Fruit fly (Drosophila melanogaster) whole organism, embryonic: Measurements from ENCODE around the gene CG32425.
A peak's percentile ranks its signal among the peaks of the same experiment; 100 is the strongest.

Source experiments
- Atf3 ChIP-seq: fragments of 200-800 bp; sonication (Bioruptor generic); optimal IDR thresholded peaks from 3 replicates; lab custom pipeline; 2016; ENCODE audit warnings: missing biosample characterization, missing genetic modification characterization
- Bteb2 ChIP-seq: fragments of 200-800 bp; sonication (Bioruptor generic); optimal IDR thresholded peaks from 2 replicates; lab custom pipeline; 2016; ENCODE audit warnings: missing biosample characterization, missing genetic modification characterization
- CG10959 ChIP-seq: fragments of 200-800 bp; sonication (Bioruptor generic); IDR thresholded peaks from 2 replicates; pipeline ENCODE4 v1.3.6; 2022; ENCODE audit warnings: missing biosample characterization, missing genetic modification characterization
- CG11247 ChIP-seq: fragments of 200-800 bp; sonication (Bioruptor generic); IDR thresholded peaks from 2 replicates; pipeline ENCODE4 v1.3.6; 2022; ENCODE audit warnings: missing biosample characterization, missing genetic modification characterization
- CG11695 ChIP-seq: fragments of 200-800 bp; sonication (Bioruptor generic); IDR thresholded peaks from 3 replicates; pipeline ENCODE4 v1.3.6; 2022; ENCODE audit warnings: missing biosample characterization, missing genetic modification characterization
- CG12071 ChIP-seq: fragments of 200-800 bp; sonication (Bioruptor generic); optimal IDR thresholded peaks from 3 replicates; lab custom pipeline; 2018; ENCODE audit warnings: missing biosample characterization, mild to moderate bottlenecking, missing genetic modification characterization
- CG12236 ChIP-seq: fragments of 200-800 bp; sonication (Bioruptor generic); optimal IDR thresholded peaks from 2 replicates; lab custom pipeline; 2016; ENCODE audit warnings: missing biosample characterization, missing genetic modification characterization
- CG17912 ChIP-seq: fragments of 200-800 bp; sonication (Bioruptor generic); optimal IDR thresholded peaks from 2 replicates; lab custom pipeline; 2018; ENCODE audit warnings: missing biosample characterization, mild to moderate bottlenecking, missing genetic modification characterization
- CG2116 ChIP-seq: fragments of 200-800 bp; sonication (Bioruptor generic); optimal IDR thresholded peaks from 3 replicates; lab custom pipeline; 2018; ENCODE audit warnings: missing biosample characterization, mild to moderate bottlenecking, missing genetic modification characterization
- CG30020 ChIP-seq: fragments of 200-800 bp; optimal IDR thresholded peaks from 2 replicates; lab custom pipeline; 2019; ENCODE audit warnings: missing biosample characterization, mild to moderate bottlenecking, missing genetic modification characterization, moderate library complexity
- CG30431 ChIP-seq: fragments of 200-800 bp; sonication (Bioruptor generic); optimal IDR thresholded peaks from 2 replicates; lab custom pipeline; 2017; ENCODE audit warnings: missing biosample characterization, missing genetic modification characterization
- CG31224 ChIP-seq: fragments of 200-800 bp; sonication (Bioruptor generic); IDR thresholded peaks from 2 replicates; pipeline ENCODE4 v1.3.6; 2022; ENCODE audit warnings: missing biosample characterization, missing genetic modification characterization
- CG33557 ChIP-seq: fragments of 200-800 bp; sonication (Bioruptor generic); optimal IDR thresholded peaks from 2 replicates; lab custom pipeline; 2019; ENCODE audit warnings: missing biosample characterization, mild to moderate bottlenecking, missing genetic modification characterization, moderate library complexity
- CG4730 ChIP-seq: fragments of 200-800 bp; sonication (Bioruptor generic); IDR thresholded peaks from 2 replicates; pipeline ENCODE4 v1.3.6; 2022; ENCODE audit warnings: missing biosample characterization, missing genetic modification characterization
- CG6175 ChIP-seq: fragments of 200-800 bp; sonication (Bioruptor generic); IDR thresholded peaks from 3 replicates; pipeline ENCODE4 v1.3.6; 2022; ENCODE audit warnings: missing biosample characterization, missing genetic modification characterization
- CG6654 ChIP-seq: fragments of 200-800 bp; sonication (Bioruptor generic); optimal IDR thresholded peaks from 2 replicates; lab custom pipeline; 2017; ENCODE audit warnings: missing biosample characterization, mild to moderate bottlenecking, missing genetic modification characterization
- CG8478 ChIP-seq: fragments of >200 bp; optimal IDR thresholded peaks from 2 replicates; lab custom pipeline; 2018
- CG9876 ChIP-seq: fragments of 200-800 bp; sonication (Bioruptor generic); optimal IDR thresholded peaks from 2 replicates; lab custom pipeline; 2016; ENCODE audit warnings: missing biosample characterization, missing genetic modification characterization
- CHES-1-like ChIP-seq: fragments of 200-800 bp; sonication (Bioruptor generic); optimal IDR thresholded peaks from 2 replicates; lab custom pipeline; 2016; ENCODE audit warnings: missing biosample characterization, missing genetic modification characterization
- Camta ChIP-seq: fragments of 200-800 bp; sonication (Bioruptor generic); optimal IDR thresholded peaks from 2 replicates; lab custom pipeline; 2016; ENCODE audit warnings: missing biosample characterization, missing genetic modification characterization
- CoRest ChIP-seq: fragments of 200-800 bp; sonication (Bioruptor generic); optimal IDR thresholded peaks from 3 replicates; lab custom pipeline; 2018; ENCODE audit warnings: missing biosample characterization, mild to moderate bottlenecking, missing genetic modification characterization, moderate library complexity
- Dip2 ChIP-seq: fragments of 200-800 bp; sonication (Bioruptor generic); IDR thresholded peaks from 2 replicates; pipeline ENCODE4 v1.3.6; 2022; ENCODE audit warnings: missing biosample characterization, missing genetic modification characterization
- Ets65A ChIP-seq: fragments of 200-800 bp; sonication (Bioruptor generic); peaks from one replicate; lab custom pipeline; 2016; ENCODE audit warnings: missing biosample characterization, missing genetic modification characterization
- HLH3B ChIP-seq: fragments of 200-800 bp; sonication (Bioruptor generic); IDR thresholded peaks from 2 replicates; pipeline ENCODE4 v1.3.6; 2022; ENCODE audit warnings: missing biosample characterization, missing genetic modification characterization
- Max ChIP-seq: fragments of 200-800 bp; sonication (Bioruptor generic); optimal IDR thresholded peaks from 2 replicates; lab custom pipeline; 2016; ENCODE audit warnings: missing biosample characterization, mild to moderate bottlenecking, missing genetic modification characterization
- Mrtf ChIP-seq: fragments of 200-800 bp; sonication (Bioruptor generic); IDR thresholded peaks from 3 replicates; pipeline ENCODE4 v1.3.6; 2022; ENCODE audit warnings: missing biosample characterization, missing genetic modification characterization
- NfI ChIP-seq: fragments of 200-800 bp; sonication (Bioruptor generic); optimal IDR thresholded peaks from 3 replicates; lab custom pipeline; 2018; ENCODE audit warnings: missing biosample characterization, mild to moderate bottlenecking, missing genetic modification characterization, moderate library complexity
- Ptx1 ChIP-seq: fragments of 200-800 bp; sonication (Bioruptor generic); IDR thresholded peaks from 2 replicates; pipeline ENCODE4 v1.3.6; 2022; ENCODE audit warnings: missing biosample characterization, missing genetic modification characterization
- Rfx ChIP-seq: fragments of 200-800 bp; sonication (Bioruptor generic); IDR thresholded peaks from 2 replicates; pipeline ENCODE4 v1.3.6; 2022; ENCODE audit warnings: missing biosample characterization, missing genetic modification characterization
- Ssrp ChIP-seq: fragments of 200-800 bp; sonication (Bioruptor generic); optimal IDR thresholded peaks from 2 replicates; lab custom pipeline; 2018; ENCODE audit warnings: missing biosample characterization, mild to moderate bottlenecking, missing genetic modification characterization, moderate library complexity
- bcd ChIP-seq: fragments of 200-800 bp; sonication (Bioruptor generic); optimal IDR thresholded peaks from 2 replicates; lab custom pipeline; 2017; ENCODE audit warnings: missing biosample characterization, mild to moderate bottlenecking, missing genetic modification characterization
- caup ChIP-seq: fragments of 200-800 bp; sonication (Bioruptor generic); optimal IDR thresholded peaks from 3 replicates; lab custom pipeline; 2017; ENCODE audit warnings: missing biosample characterization, mild to moderate bottlenecking, missing genetic modification characterization, moderate library complexity; ENCODE audit not compliant: severe bottlenecking
- dan ChIP-seq: fragments of 200-800 bp; sonication (Bioruptor generic); IDR thresholded peaks from 2 replicates; pipeline ENCODE4 v1.3.6; 2022; ENCODE audit warnings: missing biosample characterization, missing genetic modification characterization
- dpn ChIP-seq, 2 experiments: fragments of 200-800 bp; sonication (Bioruptor generic); optimal IDR thresholded peaks; 3 replicates each; lab custom pipeline; 2016; ENCODE audit warnings: missing biosample characterization in 2 of 2, missing genetic modification characterization in 2 of 2
- en ChIP-seq: fragments of 200-800 bp; sonication (Bioruptor generic); optimal IDR thresholded peaks from 2 replicates; lab custom pipeline; 2016; ENCODE audit warnings: missing biosample characterization, missing genetic modification characterization
- eyg ChIP-seq: fragments of 200-800 bp; sonication (Bioruptor generic); optimal IDR thresholded peaks from 3 replicates; lab custom pipeline; 2016; ENCODE audit warnings: missing biosample characterization, missing genetic modification characterization
- gcm2 ChIP-seq: fragments of 200-800 bp; sonication (Bioruptor generic); optimal IDR thresholded peaks from 2 replicates; lab custom pipeline; 2016; ENCODE audit warnings: missing biosample characterization, missing genetic modification characterization
- grau ChIP-seq: fragments of 200-800 bp; optimal IDR thresholded peaks from 3 replicates; lab custom pipeline; 2019; ENCODE audit warnings: missing biosample characterization, mild to moderate bottlenecking, missing genetic modification characterization, moderate library complexity
- gt ChIP-seq: fragments of 200-800 bp; sonication (Bioruptor generic); IDR thresholded peaks from 2 replicates; pipeline ENCODE4 v1.3.6; 2022; ENCODE audit warnings: missing biosample characterization, missing genetic modification characterization
- lov ChIP-seq, 2 experiments: fragments of 200-800 bp in 1 of 2; fragments of >200 bp in 1 of 2; sonication (Bioruptor generic) in 1 of 2; IDR thresholded peaks in 1 of 2; optimal IDR thresholded peaks in 1 of 2; 2 replicates in 1 of 2; 3 replicates in 1 of 2; pipeline versions ENCODE4 v1.3.6 to Lab custom; 2017 to 2022; ENCODE audit warnings: missing biosample characterization in 1 of 2, missing genetic modification characterization in 1 of 2
- luna ChIP-seq: fragments of 200-800 bp; sonication (Bioruptor generic); optimal IDR thresholded peaks from 2 replicates; lab custom pipeline; 2016; ENCODE audit warnings: missing biosample characterization, missing genetic modification characterization
- mld ChIP-seq: fragments of 200-800 bp; sonication (Bioruptor generic); IDR thresholded peaks from 3 replicates; pipeline ENCODE4 v1.3.6; 2022; ENCODE audit warnings: missing biosample characterization, missing genetic modification characterization; ENCODE audit not compliant: partially characterized antibody
- oc ChIP-seq: fragments of 200-800 bp; sonication (Bioruptor generic); optimal IDR thresholded peaks from 2 replicates; lab custom pipeline; 2018; ENCODE audit warnings: missing biosample characterization, mild to moderate bottlenecking, missing genetic modification characterization, moderate library complexity
- pb ChIP-seq: fragments of 200-800 bp; sonication (Bioruptor generic); optimal IDR thresholded peaks from 3 replicates; lab custom pipeline; 2016; ENCODE audit warnings: missing biosample characterization, missing genetic modification characterization
- pros ChIP-seq: fragments of 200-800 bp; sonication (Bioruptor generic); optimal IDR thresholded peaks from 3 replicates; lab custom pipeline; 2019; ENCODE audit warnings: missing biosample characterization, mild to moderate bottlenecking, missing genetic modification characterization, moderate library complexity
- run ChIP-seq: fragments of 200-800 bp; sonication (Bioruptor generic); optimal IDR thresholded peaks from 3 replicates; lab custom pipeline; 2018; ENCODE audit warnings: missing biosample characterization, mild to moderate bottlenecking, missing genetic modification characterization
- scrt ChIP-seq: fragments of 200-800 bp; sonication (Bioruptor generic); optimal IDR thresholded peaks from 2 replicates; lab custom pipeline; 2018; ENCODE audit warnings: missing biosample characterization, mild to moderate bottlenecking, missing genetic modification characterization, moderate library complexity
- sim ChIP-seq: fragments of 200-800 bp; sonication (Bioruptor generic); IDR thresholded peaks from 2 replicates; pipeline ENCODE4 v1.3.6; 2022; ENCODE audit warnings: missing biosample characterization, missing genetic modification characterization
- so ChIP-seq: fragments of 200-800 bp; sonication (Bioruptor generic); IDR thresholded peaks from 3 replicates; pipeline ENCODE4 v1.3.6; 2022; ENCODE audit warnings: missing biosample characterization, missing genetic modification characterization
- ssp ChIP-seq: fragments of 200-800 bp; sonication (Bioruptor generic); IDR thresholded peaks from 2 replicates; pipeline ENCODE4 v1.3.6; 2022; ENCODE audit warnings: missing biosample characterization, missing genetic modification characterization
- tin ChIP-seq: fragments of 200-800 bp; sonication (Bioruptor generic); optimal IDR thresholded peaks from 3 replicates; lab custom pipeline; 2016; ENCODE audit warnings: missing biosample characterization, missing genetic modification characterization
- toy ChIP-seq: fragments of 200-800 bp; sonication (Bioruptor generic); IDR thresholded peaks from 2 replicates; pipeline ENCODE4 v1.3.6; 2022; ENCODE audit warnings: missing biosample characterization, missing genetic modification characterization
- z ChIP-seq: fragments of 200-800 bp; sonication (Bioruptor generic); IDR thresholded peaks from 3 replicates; pipeline ENCODE4 v1.3.6; 2022; ENCODE audit warnings: missing biosample characterization, missing genetic modification characterization

Gene CG32425

dm6 chr3L:20474789-20475208, 22.3 kb upstream of the CG32425 start (continued):
- TF ChIP-seq sim (GFP tag; lab: Robert Waterston, UW) (no peak), CG6654 (GFP tag; lab: Kevin White, UChicago) (peak; percentile 34), gt (GFP tag; lab: Robert Waterston, UW) (no peak), tin (GFP tag; lab: Kevin White, UChicago) (peak; percentile 95), CG10959 (no peak), Atf3 (GFP tag; lab: Kevin White, UChicago) (peak; percentile 86), oc (tag; lab: Kevin White, UChicago) (peak; percentile 75), eyg (GFP tag; lab: Kevin White, UChicago) (peak; percentile 66), pb (GFP tag; lab: Kevin White, UChicago) (peak; percentile 83), CG2116 (peak; percentile 64), Bteb2 (GFP tag; lab: Kevin White, UChicago) (peak; percentile 84), scrt (GFP tag; lab: Kevin White, UChicago) (peak; percentile 76), Ssrp (peak; percentile 66), CoRest (tag; lab: Kevin White, UChicago) (peak; percentile 89), Dip2 (no peak), Rfx (GFP tag; lab: Robert Waterston, UW) (no peak), dan (GFP tag; lab: Robert Waterston, UW) (no peak), Camta (GFP tag; lab: Kevin White, UChicago) (peak; percentile 84), dpn (GFP tag; optimal IDR thresholded peaks at IDR 0.05; lab: Kevin White, UChicago) (peak; percentile 89 to 94), CG31224 (GFP tag; lab: Robert Waterston, UW) (no peak), caup (GFP tag; lab: Kevin White, UChicago) (peak; percentile 93), CG17912 (peak; percentile 78), CG4730 (GFP tag; lab: Robert Waterston, UW) (no peak), CG33557 (GFP tag; lab: Kevin White, UChicago) (peak; percentile 69), toy (no peak), bcd (peak; percentile 89), CG12071 (GFP tag; lab: Kevin White, UChicago) (peak; percentile 81), CG11247 (no peak), HLH3B (GFP tag; lab: Robert Waterston, UW) (no peak), CG12236 (GFP tag; lab: Kevin White, UChicago) (peak; percentile 68), z (GFP tag; lab: Robert Waterston, UW) (no peak), luna (GFP tag; lab: Kevin White, UChicago) (peak; percentile 87), CHES-1-like (GFP tag; lab: Kevin White, UChicago) (peak; percentile 92), gcm2 (peak; percentile 47), CG30020 (peak; percentile 63), CG6175 (GFP tag; lab: Robert Waterston, UW) (no peak), CG9876 (GFP tag; lab: Kevin White, UChicago) (peak; percentile 82), Mrtf (GFP tag; lab: Robert Waterston, UW) (no peak), CG30431 (GFP tag; lab: Kevin White, UChicago) (peak; percentile 71), Ets65A (GFP tag; lab: Kevin White, UChicago) (peak; percentile 98), Max (GFP tag; lab: Kevin White, UChicago) (peak; percentile 77), CG8478 (lab: Kevin White, UChicago) (no peak), grau (peak; percentile 85), CG11695 (no peak), lov (optimal IDR thresholded peaks at IDR 0.05; lab: Kevin White, UChicago) (no peak), lov (GFP tag; IDR thresholded peaks at IDR 0.05; lab: Robert Waterston, UW) (no peak), run (peak; percentile 49), ssp (no peak), so (GFP tag; lab: Robert Waterston, UW) (no peak), pros (GFP tag; lab: Kevin White, UChicago) (no peak), NfI (GFP tag; lab: Kevin White, UChicago) (peak; percentile 90), en (GFP tag; lab: Kevin White, UChicago) (peak; percentile 55), Ptx1 (GFP tag; lab: Robert Waterston, UW) (no peak), mld (GFP tag; lab: Robert Waterston, UW) (no peak)
